Worm (Caenorhabditis elegans) whole organism, L1 larva: ENCODE results near the gene F53C3.8.

Source experiments
- nhr-11 ChIP-seq: fragments of 150-350 bp; optimal IDR thresholded peaks from 2 replicates; lab custom pipeline; 2014; ENCODE audit warnings: missing biosample characterization, missing genetic modification characterization
- sox-4 ChIP-seq: sonication (generic microtip); optimal IDR thresholded peaks from 2 replicates; lab custom pipeline; 2016; ENCODE audit warnings: missing genetic modification characterization, missing compliant biosample characterization
- unc-130 ChIP-seq: fragments of 150-350 bp; optimal IDR thresholded peaks from 2 replicates; lab custom pipeline; 2017; ENCODE audit warnings: missing biosample characterization, missing genetic modification characterization, inconsistent platforms

ce11 chrII:3894755-3895154 lies 3.5 kb downstream of the F53C3.8 start, which contains the start of gene F53C3.7:
- TF ChIP-seq sox-4 (tag; lab: Kevin White, UChicago) (no peak), nhr-11 (tag; lab: Kevin White, UChicago) (no peak), unc-130 (tag; lab: Kevin White, UChicago) (no peak)
